Fruit fly (Drosophila melanogaster) whole organism, prepupa: ENCODE data around the gene Odj.
A peak's percentile ranks its signal among the peaks of the same experiment; 100 is the strongest.

Experiments used
- CG10631 ChIP-seq: fragments of 200-800 bp; sonication (Bioruptor generic); optimal IDR thresholded peaks from 2 replicates; lab custom pipeline; 2016; ENCODE audit warnings: missing biosample characterization, missing genetic modification characterization
- CG10669 ChIP-seq: fragments of 200-800 bp; sonication (Bioruptor generic); optimal IDR thresholded peaks from 3 replicates; lab custom pipeline; 2018; ENCODE audit warnings: missing biosample characterization, mild to moderate bottlenecking, missing genetic modification characterization, moderate library complexity
- CG11294 ChIP-seq: fragments of 200-800 bp; sonication (Bioruptor generic); IDR thresholded peaks from 2 replicates; pipeline ENCODE4 v1.3.6; 2022; ENCODE audit warnings: missing biosample characterization, missing genetic modification characterization
- CG11762 ChIP-seq: fragments of 200-800 bp; sonication (Bioruptor generic); optimal IDR thresholded peaks from 3 replicates; lab custom pipeline; 2016; ENCODE audit warnings: missing biosample characterization, missing genetic modification characterization; ENCODE audit not compliant: insufficient read depth
- CG11902 ChIP-seq: fragments of 200-800 bp; sonication (Bioruptor generic); optimal IDR thresholded peaks from 3 replicates; lab custom pipeline; 2016; ENCODE audit warnings: missing biosample characterization, missing genetic modification characterization
- CG15336 ChIP-seq: fragments of 200-800 bp; sonication (Bioruptor generic); IDR thresholded peaks from 2 replicates; pipeline ENCODE4 v1.3.6; 2022; ENCODE audit warnings: missing biosample characterization, missing genetic modification characterization
- CG1621 ChIP-seq: fragments of 200-800 bp; sonication (Bioruptor generic); optimal IDR thresholded peaks from 3 replicates; lab custom pipeline; 2018; ENCODE audit warnings: missing biosample characterization, mild to moderate bottlenecking, missing genetic modification characterization
- CG16779 ChIP-seq: fragments of 200-800 bp; sonication (Bioruptor generic); optimal IDR thresholded peaks from 3 replicates; lab custom pipeline; 2017; ENCODE audit warnings: missing biosample characterization, mild to moderate bottlenecking, missing genetic modification characterization
- CG3032 ChIP-seq: fragments of 200-800 bp; optimal IDR thresholded peaks from 2 replicates; lab custom pipeline; 2019; ENCODE audit warnings: missing biosample characterization, mild to moderate bottlenecking, missing genetic modification characterization, moderate library complexity
- CG31627 ChIP-seq: fragments of 200-800 bp; sonication (Bioruptor generic); optimal IDR thresholded peaks from 3 replicates; lab custom pipeline; 2016; ENCODE audit warnings: missing biosample characterization, missing genetic modification characterization
- CG3919 ChIP-seq: fragments of 200-800 bp; sonication (Bioruptor generic); optimal IDR thresholded peaks from 3 replicates; lab custom pipeline; 2016; ENCODE audit warnings: missing biosample characterization, missing genetic modification characterization
- CG6163 ChIP-seq: fragments of 200-800 bp; sonication (Bioruptor generic); IDR thresholded peaks from 3 replicates; pipeline ENCODE4 v1.3.6; 2022; ENCODE audit warnings: missing biosample characterization, missing genetic modification characterization
- CG6792 ChIP-seq: fragments of 200-800 bp; sonication (Bioruptor generic); optimal IDR thresholded peaks from 3 replicates; lab custom pipeline; 2016; ENCODE audit warnings: missing biosample characterization, missing genetic modification characterization
- CG6808 ChIP-seq: fragments of 200-800 bp; sonication (Bioruptor generic); optimal IDR thresholded peaks from 3 replicates; lab custom pipeline; 2017; ENCODE audit warnings: missing biosample characterization, missing genetic modification characterization, mild to moderate bottlenecking, moderate library complexity, missing genetic modification reagents
- CG6854 ChIP-seq: fragments of 200-800 bp; sonication (Bioruptor generic); optimal IDR thresholded peaks from 2 replicates; lab custom pipeline; 2017; ENCODE audit warnings: missing biosample characterization, mild to moderate bottlenecking, missing genetic modification characterization
- CG7368 ChIP-seq: fragments of 200-800 bp; sonication (Bioruptor generic); optimal IDR thresholded peaks from 3 replicates; lab custom pipeline; 2016; ENCODE audit warnings: missing biosample characterization, missing genetic modification characterization
- CG8119 ChIP-seq: fragments of 200-800 bp; sonication (Bioruptor generic); IDR thresholded peaks from 3 replicates; pipeline ENCODE4 v1.3.6; 2022; ENCODE audit warnings: missing biosample characterization, missing genetic modification characterization
- CG8319 ChIP-seq: fragments of 200-800 bp; sonication (Bioruptor generic); optimal IDR thresholded peaks from 3 replicates; lab custom pipeline; 2016; ENCODE audit warnings: missing biosample characterization, missing genetic modification characterization
- CG8632 ChIP-seq: fragments of 200-800 bp; sonication (Bioruptor generic); optimal IDR thresholded peaks from 3 replicates; lab custom pipeline; 2016; ENCODE audit warnings: missing biosample characterization, missing genetic modification characterization
- CG9139 ChIP-seq: fragments of 200-800 bp; sonication (Bioruptor generic); optimal IDR thresholded peaks from 3 replicates; lab custom pipeline; 2017; ENCODE audit warnings: missing biosample characterization, mild to moderate bottlenecking, missing genetic modification characterization
- Eip75B ChIP-seq: fragments of 200-800 bp; sonication (Bioruptor generic); optimal IDR thresholded peaks from 3 replicates; lab custom pipeline; 2016; ENCODE audit warnings: missing biosample characterization, missing genetic modification characterization
- Eip78C ChIP-seq: fragments of 200-800 bp; sonication (Bioruptor generic); peaks from one replicate; lab custom pipeline; 2016; ENCODE audit warnings: missing biosample characterization, missing genetic modification characterization
- Eip93F ChIP-seq: fragments of 200-800 bp; sonication (Bioruptor generic); optimal IDR thresholded peaks from 2 replicates; lab custom pipeline; 2016; ENCODE audit warnings: missing biosample characterization, mild to moderate bottlenecking, missing genetic modification characterization
- Ets21C ChIP-seq: fragments of 200-800 bp; sonication (Bioruptor generic); optimal IDR thresholded peaks from 3 replicates; lab custom pipeline; 2016; ENCODE audit warnings: missing biosample characterization, missing genetic modification characterization
- Ets96B ChIP-seq: fragments of 200-800 bp; optimal IDR thresholded peaks from 2 replicates; lab custom pipeline; 2019; ENCODE audit warnings: missing biosample characterization, mild to moderate bottlenecking, missing genetic modification characterization, moderate library complexity
- Hr38 ChIP-seq: sonication (Bioruptor generic); optimal IDR thresholded peaks from 2 replicates; lab custom pipeline; 2016; ENCODE audit warnings: missing biosample characterization, missing genetic modification characterization
- Hr39 ChIP-seq: fragments of 200-800 bp; sonication (Bioruptor generic); optimal IDR thresholded peaks from 2 replicates; lab custom pipeline; 2016; ENCODE audit warnings: missing biosample characterization, missing genetic modification characterization
- Hr4 ChIP-seq: fragments of 200-800 bp; sonication (Bioruptor generic); optimal IDR thresholded peaks from 3 replicates; lab custom pipeline; 2016; ENCODE audit warnings: missing biosample characterization, missing genetic modification characterization
- Lpt ChIP-seq: fragments of 200-800 bp; sonication (Bioruptor generic); optimal IDR thresholded peaks from 3 replicates; lab custom pipeline; 2016; ENCODE audit warnings: missing biosample characterization, missing genetic modification characterization
- Met ChIP-seq: fragments of 200-800 bp; sonication (Bioruptor generic); optimal IDR thresholded peaks from 3 replicates; lab custom pipeline; 2016; ENCODE audit warnings: missing biosample characterization, missing genetic modification characterization
- OdsH ChIP-seq: fragments of 200-800 bp; sonication (Bioruptor generic); optimal IDR thresholded peaks from 3 replicates; lab custom pipeline; 2016; ENCODE audit warnings: missing biosample characterization, missing genetic modification characterization
- Smox ChIP-seq: fragments of 200-800 bp; sonication (Bioruptor generic); optimal IDR thresholded peaks from 3 replicates; lab custom pipeline; 2016; ENCODE audit warnings: missing biosample characterization, missing genetic modification characterization
- Sox102F ChIP-seq: fragments of 200-800 bp; sonication (Bioruptor generic); optimal IDR thresholded peaks from 2 replicates; lab custom pipeline; 2016; ENCODE audit warnings: missing biosample characterization, mild to moderate bottlenecking, missing genetic modification characterization
- Sox14 ChIP-seq: fragments of 200-800 bp; sonication (Bioruptor generic); optimal IDR thresholded peaks from 3 replicates; lab custom pipeline; 2016; ENCODE audit warnings: missing biosample characterization, missing genetic modification characterization
- achi ChIP-seq: fragments of 200-800 bp; sonication (Bioruptor generic); optimal IDR thresholded peaks from 3 replicates; lab custom pipeline; 2016; ENCODE audit warnings: missing biosample characterization, missing genetic modification characterization
- acj6 ChIP-seq: fragments of 200-800 bp; sonication (Bioruptor generic); optimal IDR thresholded peaks from 3 replicates; lab custom pipeline; 2016; ENCODE audit warnings: missing biosample characterization, missing genetic modification characterization
- cyc ChIP-seq: fragments of 200-800 bp; sonication (Bioruptor generic); optimal IDR thresholded peaks from 3 replicates; lab custom pipeline; 2016; ENCODE audit warnings: missing biosample characterization, missing genetic modification characterization
- dac ChIP-seq: fragments of 200-800 bp; sonication (Bioruptor generic); optimal IDR thresholded peaks from 2 replicates; lab custom pipeline; 2017; ENCODE audit warnings: missing biosample characterization, mild to moderate bottlenecking, missing genetic modification characterization
- dsx ChIP-seq: fragments of 200-800 bp; optimal IDR thresholded peaks from 3 replicates; lab custom pipeline; 2019; ENCODE audit warnings: missing biosample characterization, mild to moderate bottlenecking, missing genetic modification characterization, moderate library complexity; ENCODE audit not compliant: poor library complexity, severe bottlenecking
- eg ChIP-seq: fragments of 200-800 bp; sonication (Bioruptor generic); IDR thresholded peaks from 3 replicates; pipeline ENCODE4 v1.3.6; 2022; ENCODE audit warnings: missing biosample characterization, missing genetic modification characterization
- fd59A ChIP-seq: fragments of 200-800 bp; sonication (Bioruptor generic); optimal IDR thresholded peaks from 2 replicates; lab custom pipeline; 2017; ENCODE audit warnings: missing biosample characterization, mild to moderate bottlenecking, missing genetic modification characterization, missing genetic modification reagents
- fd85E ChIP-seq: fragments of 200-800 bp; sonication (Bioruptor generic); optimal IDR thresholded peaks from 3 replicates; lab custom pipeline; 2016; ENCODE audit warnings: missing biosample characterization, missing genetic modification characterization
- lz ChIP-seq: fragments of 200-800 bp; sonication (Bioruptor generic); optimal IDR thresholded peaks from 3 replicates; lab custom pipeline; 2016; ENCODE audit warnings: missing biosample characterization, missing genetic modification characterization
- net ChIP-seq: fragments of 200-800 bp; sonication (Bioruptor generic); optimal IDR thresholded peaks from 3 replicates; lab custom pipeline; 2016; ENCODE audit warnings: missing biosample characterization, missing genetic modification characterization
- pdm3 ChIP-seq: fragments of 200-800 bp; sonication (Bioruptor generic); optimal IDR thresholded peaks from 3 replicates; lab custom pipeline; 2016; ENCODE audit warnings: missing biosample characterization, missing genetic modification characterization
- salr ChIP-seq, 2 experiments: fragments of 200-800 bp; sonication (Bioruptor generic); optimal IDR thresholded peaks; 3 replicates each; lab custom pipeline; 2016 to 2018; ENCODE audit warnings: missing biosample characterization in 2 of 2, missing genetic modification characterization in 2 of 2, mild to moderate bottlenecking in 1 of 2
- spab ChIP-seq: fragments of 200-800 bp; sonication (Bioruptor generic); optimal IDR thresholded peaks from 2 replicates; lab custom pipeline; 2017; ENCODE audit warnings: missing biosample characterization, mild to moderate bottlenecking, missing genetic modification characterization, missing genetic modification reagents
- ss ChIP-seq, 2 experiments: fragments of 200-800 bp; sonication (Bioruptor generic); optimal IDR thresholded peaks; 2 replicates in 1 of 2; 3 replicates in 1 of 2; lab custom pipeline; 2017 to 2018; ENCODE audit warnings: mild to moderate bottlenecking in 2 of 2, missing biosample characterization in 2 of 2, missing genetic modification characterization in 2 of 2, moderate library complexity in 1 of 2
- svp ChIP-seq: fragments of 200-800 bp; sonication (Bioruptor generic); peaks from one replicate; lab custom pipeline; 2016; ENCODE audit warnings: missing biosample characterization, missing genetic modification characterization
- topi ChIP-seq: fragments of 200-800 bp; sonication (Bioruptor generic); optimal IDR thresholded peaks from 3 replicates; lab custom pipeline; 2016; ENCODE audit warnings: missing biosample characterization, missing genetic modification characterization
- vri ChIP-seq: fragments of 200-800 bp; sonication (Bioruptor generic); optimal IDR thresholded peaks from 3 replicates; lab custom pipeline; 2016; ENCODE audit warnings: missing biosample characterization, mild to moderate bottlenecking, missing genetic modification characterization

The Odj gene

DNA sequence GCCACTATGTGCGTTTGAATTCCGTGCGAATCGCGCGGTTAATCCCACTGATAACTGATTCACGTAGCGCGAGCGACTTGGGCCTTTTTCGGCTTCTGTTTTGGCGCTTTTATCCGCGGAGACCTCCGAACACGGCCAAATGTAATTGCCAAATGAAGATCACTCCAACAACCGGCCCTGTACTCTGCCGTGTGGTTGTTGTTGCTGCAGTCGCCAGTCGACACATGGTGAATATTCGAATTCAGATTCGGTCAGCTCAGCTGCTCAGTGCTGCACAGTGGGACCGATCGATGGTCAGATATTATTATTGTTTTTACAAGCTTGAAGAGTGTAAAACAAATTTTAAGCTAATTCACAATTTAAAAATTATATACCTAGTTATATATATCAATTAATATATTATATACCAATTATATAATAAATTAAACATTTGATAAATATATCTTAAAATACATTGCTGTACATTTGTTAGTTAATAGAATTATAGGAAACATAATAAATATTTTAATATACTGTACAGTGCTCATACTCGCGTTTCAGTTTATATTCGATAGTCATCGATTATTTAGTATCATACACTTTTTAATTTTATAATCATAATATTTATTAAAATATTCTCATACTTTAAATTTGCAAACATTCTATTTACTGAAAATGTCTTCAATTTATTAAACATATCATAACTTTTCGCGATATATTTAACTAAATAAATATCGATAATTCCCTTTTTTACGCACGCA is 14.5 kb downstream of the Odj start, which contains the start of gene CG43102:
CG43102 (minus strand) TSS at position 156 of the 740 bp plus-strand sequence.
- TF ChIP-seq fd85E (GFP tag; lab: Kevin White, UChicago) (no peak), CG6163 (GFP tag; lab: Robert Waterston, UW) (peak; percentile 88), Met (GFP tag; lab: Kevin White, UChicago) (peak; percentile 69), spab (peak; percentile 24), eg (GFP tag; lab: Robert Waterston, UW) (peak; percentile 84), vri (GFP tag; lab: Kevin White, UChicago) (peak; percentile 50), acj6 (GFP tag; lab: Kevin White, UChicago) (peak; percentile 73), CG9139 (GFP tag; lab: Kevin White, UChicago) (peak; percentile 7), net (GFP tag; lab: Kevin White, UChicago) (peak; percentile 74), CG8632 (GFP tag; lab: Kevin White, UChicago) (peak; percentile 68), Lpt (peak; percentile 34), salr (GFP tag; optimal IDR thresholded peaks at IDR 0.05; lab: Kevin White, UChicago) (peak in 1 of 2 experiments; percentile 50), dsx (GFP tag; lab: Kevin White, UChicago) (peak; percentile 65), CG11294 (GFP tag; lab: Robert Waterston, UW) (peak; percentile 54), Smox (GFP tag; lab: Kevin White, UChicago) (peak; percentile 39), Eip93F (peak; percentile 27), ss (GFP tag; optimal IDR thresholded peaks at IDR 0.05; lab: Kevin White, UChicago) (peak in 1 of 2 experiments; percentile 67), CG3032 (tag; lab: Kevin White, UChicago) (peak; percentile 45), CG3919 (GFP tag; lab: Kevin White, UChicago) (peak; percentile 85), svp (peak; percentile 74), CG1621 (tag; lab: Kevin White, UChicago) (peak; percentile 29), CG6808 (peak; percentile 26), Eip78C (GFP tag; lab: Kevin White, UChicago) (peak; percentile 92), CG10669 (GFP tag; lab: Kevin White, UChicago) (peak; percentile 43), Sox14 (GFP tag; lab: Kevin White, UChicago) (peak; percentile 53), dac (GFP tag; lab: Kevin White, UChicago) (peak; percentile 11), CG7368 (peak; percentile 52), Sox102F (GFP tag; lab: Kevin White, UChicago) (peak; percentile 75), CG10631 (GFP tag; lab: Kevin White, UChicago) (peak; percentile 74), CG6854 (GFP tag; lab: Kevin White, UChicago) (peak; percentile 58), Ets96B (tag; lab: Kevin White, UChicago) (peak; percentile 60), achi (GFP tag; lab: Kevin White, UChicago) (peak; percentile 64), CG15336 (peak; percentile 71), fd59A (GFP tag; lab: Kevin White, UChicago) (no peak), lz (GFP tag; lab: Kevin White, UChicago) (peak; percentile 50), CG11762 (peak; percentile 27), CG11902 (GFP tag; lab: Kevin White, UChicago) (peak; percentile 70), Ets21C (GFP tag; lab: Kevin White, UChicago) (peak; percentile 29), Hr38 (GFP tag; lab: Kevin White, UChicago) (no peak), Eip75B (GFP tag; lab: Kevin White, UChicago) (peak; percentile 4), cyc (GFP tag; lab: Kevin White, UChicago) (peak; percentile 22), CG8319 (GFP tag; lab: Kevin White, UChicago) (peak; percentile 36), Hr39 (GFP tag; lab: Kevin White, UChicago) (peak; percentile 58), CG16779 (peak; percentile 11), CG31627 (GFP tag; lab: Kevin White, UChicago) (peak; percentile 42), pdm3 (GFP tag; lab: Kevin White, UChicago) (peak; percentile 54), CG6792 (GFP tag; lab: Kevin White, UChicago) (peak; percentile 52), CG8119 (GFP tag; lab: Robert Waterston, UW) (peak; percentile 69; the same call in 2 of the 3 replicates), Hr4 (GFP tag; lab: Kevin White, UChicago) (peak; percentile 50), topi (GFP tag; lab: Kevin White, UChicago) (peak; percentile 50), OdsH (GFP tag; lab: Kevin White, UChicago) (peak; percentile 73)
